Fruit fly (Drosophila melanogaster): ENCODE measurements around the gene IFT46.

The IFT46 gene

dm6 chr2L:18625470-18625869, 9.6 kb upstream of the IFT46 start (continued):
- TF ChIP-seq ato (GFP tag; IDR thresholded peaks at IDR 0.05; ENCODE audit: partially characterized antibody) (no peak), NfI (GFP tag; optimal IDR thresholded peaks at IDR 0.05) (no peak), so (GFP tag; IDR thresholded peaks at IDR 0.05) (no peak; the same call in 2 of the 3 replicates), psq (GFP tag; optimal IDR thresholded peaks at IDR 0.05) (no peak), CG6689 (GFP tag; IDR thresholded peaks at IDR 0.05) (no peak), Opbp (GFP tag; IDR thresholded peaks at IDR 0.05; ENCODE audit: partially characterized antibody) (no peak), CG7963 (GFP tag; IDR thresholded peaks at IDR 0.05; ENCODE audit: partially characterized antibody) (no peak), Xrp1 (GFP tag; IDR thresholded peaks at IDR 0.05) (peak; percentile 16; the same call in 1 of the 2 replicates), CG14050 (GFP tag; IDR thresholded peaks at IDR 0.05) (no peak), H2.0 (GFP tag; IDR thresholded peaks at IDR 0.05) (no peak), CG5953 (GFP tag; IDR thresholded peaks at IDR 0.05) (no peak), CG16813 (GFP tag; IDR thresholded peaks at IDR 0.05; ENCODE audit: partially characterized antibody) (no peak), cg (GFP tag; optimal IDR thresholded peaks at IDR 0.05) (no peak), fd102C (GFP tag; optimal IDR thresholded peaks at IDR 0.05) (peak; percentile 86), Meics (GFP tag; optimal IDR thresholded peaks at IDR 0.05) (peak; percentile 34), zf30C (GFP tag; optimal IDR thresholded peaks at IDR 0.05) (no peak), B-H1 (GFP tag; IDR thresholded peaks at IDR 0.05) (no peak), disco-r (GFP tag; optimal IDR thresholded peaks at IDR 0.05) (no peak), scrt (GFP tag; optimal IDR thresholded peaks at IDR 0.05) (no peak), pan (optimal IDR thresholded peaks at IDR 0.05) (no peak), pan (GFP tag; optimal IDR thresholded peaks at IDR 0.05 in 1 of 2, IDR thresholded peaks at IDR 0.05 in 1 of 2) (no peak), Bgb (GFP tag; IDR thresholded peaks at IDR 0.05; ENCODE audit: partially characterized antibody) (no peak), CG31365 (tag; optimal IDR thresholded peaks at IDR 0.05) (peak; percentile 1), Nf-YA (GFP tag; IDR thresholded peaks at IDR 0.05) (no peak), Hmx (GFP tag; optimal IDR thresholded peaks at IDR 0.05) (no peak), Jarid2 (GFP tag; optimal IDR thresholded peaks at IDR 0.05) (no peak), cas (GFP tag; IDR thresholded peaks at IDR 0.05) (no peak), Bdp1 (GFP tag; optimal IDR thresholded peaks at IDR 0.05) (no peak), CG13123 (GFP tag; optimal IDR thresholded peaks at IDR 0.05) (no peak), sd (tag; optimal IDR thresholded peaks at IDR 0.05) (no peak), CG6765 (GFP tag; optimal IDR thresholded peaks at IDR 0.05) (peak; percentile 2), CG6175 (GFP tag; IDR thresholded peaks at IDR 0.05) (no peak), dati (GFP tag; IDR thresholded peaks at IDR 0.05) (no peak), CG4424 (GFP tag; optimal IDR thresholded peaks at IDR 0.05) (no peak), CG11398 (GFP tag; optimal IDR thresholded peaks at IDR 0.05) (peak; percentile 21), CG1233 (GFP tag; optimal IDR thresholded peaks at IDR 0.05) (no peak), ERR (GFP tag; optimal IDR thresholded peaks at IDR 0.05) (no peak), CG12391 (tag; optimal IDR thresholded peaks at IDR 0.05) (no peak), E2f2 (GFP tag; IDR thresholded peaks at IDR 0.05) (no peak), Atf-2 (GFP tag; optimal IDR thresholded peaks at IDR 0.05) (no peak), fru (optimal IDR thresholded peaks at IDR 0.05) (no peak), CG12299 (tag; optimal IDR thresholded peaks at IDR 0.05) (no peak), Sin3A (optimal IDR thresholded peaks at IDR 0.05) (no peak), CG8290 (GFP tag; optimal IDR thresholded peaks at IDR 0.05) (no peak), CG8290 (tag; optimal IDR thresholded peaks at IDR 0.05) (peak; percentile 30 to 65), CG18262 (tag; optimal IDR thresholded peaks at IDR 0.05) (peak; percentile 12), Hr3 (GFP tag; optimal IDR thresholded peaks at IDR 0.05) (no peak), Neu2 (GFP tag; optimal IDR thresholded peaks at IDR 0.05; ENCODE audit: borderline replicate concordance) (peak; percentile 6), CG31441 (GFP tag; IDR thresholded peaks at IDR 0.05) (peak; percentile 22; the same call in 1 of the 2 replicates), ab (GFP tag; optimal IDR thresholded peaks at IDR 0.05) (no peak), fd64A (GFP tag; optimal IDR thresholded peaks at IDR 0.05) (no peak), CG14710 (tag; optimal IDR thresholded peaks at IDR 0.05) (no peak), CG34422 (GFP tag; IDR thresholded peaks at IDR 0.05) (no peak)
